Fruit fly (Drosophila melanogaster) whole organism, wandering third instar larva: ENCODE measurements around the gene msl-3.

Experiments used
- CrebA ChIP-seq: fragments of 200-800 bp; sonication (Bioruptor generic); optimal IDR thresholded peaks from 2 replicates; lab custom pipeline; 2016; ENCODE audit warnings: missing biosample characterization, mild to moderate bottlenecking, missing genetic modification characterization, borderline replicate concordance
- br ChIP-seq: fragments of 200-800 bp; sonication (Bioruptor generic); optimal IDR thresholded peaks from 2 replicates; lab custom pipeline; 2016; ENCODE audit warnings: missing biosample characterization, missing genetic modification characterization
- lola ChIP-seq: fragments of >200 bp; optimal IDR thresholded peaks from 2 replicates; lab custom pipeline; 2017; ENCODE audit warnings: missing biosample characterization, missing genetic modification characterization
- psq ChIP-seq: fragments of 200-800 bp; sonication (Bioruptor generic); optimal IDR thresholded peaks from 3 replicates; lab custom pipeline; 2017; ENCODE audit warnings: missing biosample characterization, mild to moderate bottlenecking, missing genetic modification characterization, moderate library complexity
- sage ChIP-seq: fragments of 200-800 bp; sonication (Bioruptor generic); optimal IDR thresholded peaks from 2 replicates; lab custom pipeline; 2016; ENCODE audit warnings: missing biosample characterization, mild to moderate bottlenecking, missing genetic modification characterization

- no peak for TF ChIP-seq lola (GFP tag; lab: Kevin White, UChicago)
- TF ChIP-seq br: no peak
- no peak for TF ChIP-seq psq (GFP tag; lab: Kevin White, UChicago)
- no peak for TF ChIP-seq CrebA (GFP tag; lab: Kevin White, UChicago)
- TF ChIP-seq sage (GFP tag; lab: Kevin White, UChicago): no peak
Observed at dm6 chr3L:7104485-7104884, 20.8 kb downstream of the msl-3 start.
